Worm (Caenorhabditis elegans) whole organism, young adult: Measurements from ENCODE around the gene T19A5.3.
"Not testable (repeated sequence)": the region's sequence is repeated elsewhere in the genome, so short reads cannot be mapped to it uniquely, and the experiment has no call there.

Source experiments
- B0035.1 ChIP-seq: sonication (generic microtip); optimal IDR thresholded peaks from 2 replicates; lab custom pipeline; 2016; ENCODE audit warnings: missing genetic modification characterization, mild to moderate bottlenecking, missing compliant biosample characterization, missing genotype, missing genetic modification reagents
- B0336.3 ChIP-seq: fragments of 200-800 bp; sonication (Bioruptor generic); IDR thresholded peaks from 2 replicates; pipeline ENCODE4 v1.3.6; 2022; ENCODE audit warnings: missing genetic modification characterization, missing compliant biosample characterization
- aptf-3 ChIP-seq: fragments of 200-800 bp; sonication (Bioruptor generic); IDR thresholded peaks from 2 replicates; pipeline ENCODE4 v1.3.6; 2022; ENCODE audit warnings: missing genetic modification characterization, missing compliant biosample characterization
- athp-1 ChIP-seq: sonication (generic microtip); optimal IDR thresholded peaks from 2 replicates; lab custom pipeline; 2017; ENCODE audit warnings: mild to moderate bottlenecking, missing genetic modification characterization, missing compliant biosample characterization
- attf-5 ChIP-seq: fragments of 200-800 bp; sonication (Bioruptor generic); optimal IDR thresholded peaks from 2 replicates; lab custom pipeline; 2018; ENCODE audit warnings: mild to moderate bottlenecking, missing genetic modification characterization, missing compliant biosample characterization
- ccch-3 ChIP-seq: fragments of 200-800 bp; sonication (Bioruptor generic); optimal IDR thresholded peaks from 2 replicates; lab custom pipeline; 2018; ENCODE audit warnings: mild to moderate bottlenecking, missing genetic modification characterization, missing compliant biosample characterization
- ceh-79 ChIP-seq: sonication (generic microtip); optimal IDR thresholded peaks from 2 replicates; lab custom pipeline; 2017; ENCODE audit warnings: mild to moderate bottlenecking, missing genetic modification characterization, missing compliant biosample characterization
- him-1 ChIP-seq: sonication (generic microtip); optimal IDR thresholded peaks from 2 replicates; lab custom pipeline; 2016; ENCODE audit warnings: missing genotype, missing genetic modification reagents, missing genetic modification characterization, missing compliant biosample characterization
- hsf-1 ChIP-seq: fragments of 200-800 bp; sonication (Bioruptor generic); IDR thresholded peaks from 2 replicates; pipeline ENCODE4 v1.3.6; 2022; ENCODE audit warnings: missing genetic modification reagents, missing genetic modification characterization, missing compliant biosample characterization
- rec-8 ChIP-seq, 2 experiments: sonication (generic microtip); optimal IDR thresholded peaks; 2 replicates each; lab custom pipeline; 2016; ENCODE audit warnings: mild to moderate bottlenecking in 2 of 2, missing genetic modification characterization in 2 of 2, missing genetic modification reagents in 2 of 2, missing genotype in 2 of 2, missing biosample characterization in 1 of 2, missing compliant biosample characterization in 1 of 2, moderate library complexity in 1 of 2
- snpc-3.4 ChIP-seq: sonication (generic microtip); optimal IDR thresholded peaks from 2 replicates; lab custom pipeline; 2017; ENCODE audit warnings: missing genetic modification characterization, mild to moderate bottlenecking, missing compliant biosample characterization, antibody characterized with exemption, moderate library complexity, missing genotype, missing genetic modification reagents

DNA sequence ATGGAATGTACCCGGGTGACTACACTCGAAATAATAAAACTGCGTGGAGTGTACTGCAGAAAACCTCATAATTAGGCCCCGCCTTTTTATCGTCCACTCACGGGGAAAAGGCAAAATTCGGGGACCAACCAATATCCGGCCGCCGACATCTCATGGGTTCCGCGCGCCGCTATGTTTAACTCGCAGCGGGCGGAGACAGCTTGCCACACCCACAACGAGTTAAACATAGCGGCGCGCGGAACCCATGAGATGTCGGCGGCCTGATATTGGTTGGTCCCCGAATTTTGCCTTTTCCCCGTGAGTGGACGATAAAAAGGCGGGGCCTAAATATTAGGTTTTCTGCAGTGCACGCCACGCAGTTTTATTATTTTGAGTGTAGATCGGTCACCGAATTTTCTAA, 19.9 kb downstream of the T19A5.3 start:
- TF ChIP-seq aptf-3 (GFP tag; lab: Robert Waterston, UW); ccch-3 (GFP tag; lab: Kevin White, UChicago); attf-5 (GFP tag; lab: Kevin White, UChicago); B0336.3 (GFP tag; lab: Robert Waterston, UW); rec-8 (tag; optimal IDR thresholded peaks at IDR 0.05; lab: Kevin White, UChicago); ceh-79 (tag; lab: Kevin White, UChicago); him-1; athp-1 (tag; lab: Kevin White, UChicago); snpc-3.4 (tag; lab: Kevin White, UChicago); B0035.1 (tag; lab: Kevin White, UChicago); hsf-1 (GFP tag; lab: Robert Waterston, UW): not testable (repeated sequence)
